Worm (Caenorhabditis elegans): ENCODE data around the gene srh-272.

ce11 chrV:2879801-2880200 is 16.7 kb downstream of the srh-272 start, which contains the start of gene str-39:
- no peak for TF ChIP-seq M03D4.4 (tag; optimal IDR thresholded peaks at IDR 0.05)
- TF ChIP-seq unc-62 (GFP tag; optimal IDR thresholded peaks at IDR 0.05), result no peak
- no peak for TF ChIP-seq mep-1 (tag; optimal IDR thresholded peaks at IDR 0.05)
- TF ChIP-seq nhr-28 (tag; optimal IDR thresholded peaks at IDR 0.05), result no peak
- no peak for TF ChIP-seq nhr-237 (tag; optimal IDR thresholded peaks at IDR 0.05)
- no peak for TF ChIP-seq zip-8 (tag; optimal IDR thresholded peaks at IDR 0.05)
- TF ChIP-seq ces-1 (GFP tag; optimal IDR thresholded peaks at IDR 0.05), result no peak
- TF ChIP-seq lin-13 (tag; optimal IDR thresholded peaks at IDR 0.05), result no peak

Measured in whole organism, mixed stage, embryonic.